Fruit fly (Drosophila melanogaster) whole organism, embryonic: ENCODE measurements around the gene CG43896.

ENCODE experiments used
- Atf3 ChIP-seq: fragments of 200-800 bp; sonication (Bioruptor generic); optimal IDR thresholded peaks from 3 replicates; lab custom pipeline; 2016; ENCODE audit warnings: missing biosample characterization, missing genetic modification characterization
- Blimp-1 ChIP-seq: fragments of 200-800 bp; sonication (Bioruptor generic); optimal IDR thresholded peaks from 3 replicates; lab custom pipeline; 2018; ENCODE audit warnings: missing biosample characterization, missing genetic modification characterization, mild to moderate bottlenecking, moderate library complexity, missing genetic modification reagents
- CG14710 ChIP-seq: fragments of 200-800 bp; sonication (Bioruptor generic); optimal IDR thresholded peaks from 3 replicates; lab custom pipeline; 2019; ENCODE audit warnings: missing biosample characterization, mild to moderate bottlenecking, missing genetic modification characterization, moderate library complexity
- CG17359 ChIP-seq: fragments of 200-800 bp; sonication (Bioruptor generic); optimal IDR thresholded peaks from 3 replicates; lab custom pipeline; 2018; ENCODE audit warnings: missing biosample characterization, mild to moderate bottlenecking, missing genetic modification characterization, moderate library complexity
- CG17361 ChIP-seq: fragments of 200-800 bp; sonication (Bioruptor generic); IDR thresholded peaks from 3 replicates; pipeline ENCODE4 v1.3.6; 2022; ENCODE audit warnings: missing biosample characterization, missing genetic modification characterization
- CG17612 ChIP-seq: fragments of 200-800 bp; sonication (Bioruptor generic); IDR thresholded peaks from 2 replicates; pipeline ENCODE4 v1.3.6; 2022; ENCODE audit warnings: missing biosample characterization, missing genetic modification characterization
- CG17829 ChIP-seq: fragments of 200-800 bp; optimal IDR thresholded peaks from 2 replicates; lab custom pipeline; 2019; ENCODE audit warnings: missing biosample characterization, mild to moderate bottlenecking, missing genetic modification characterization, moderate library complexity
- CG18262 ChIP-seq: fragments of 200-800 bp; optimal IDR thresholded peaks from 3 replicates; lab custom pipeline; 2019; ENCODE audit warnings: missing biosample characterization, mild to moderate bottlenecking, missing genetic modification characterization, moderate library complexity
- CG2199 ChIP-seq: fragments of 200-800 bp; sonication (Bioruptor generic); IDR thresholded peaks from 3 replicates; pipeline ENCODE4 v1.3.6; 2022; ENCODE audit warnings: missing biosample characterization, missing genetic modification characterization
- CG31441 ChIP-seq: fragments of 200-800 bp; sonication (Bioruptor generic); IDR thresholded peaks from 2 replicates; pipeline ENCODE4 v1.3.6; 2022; ENCODE audit warnings: missing biosample characterization, missing genetic modification characterization
- CG6689 ChIP-seq: fragments of 200-800 bp; sonication (Bioruptor generic); IDR thresholded peaks from 2 replicates; pipeline ENCODE4 v1.3.6; 2022; ENCODE audit warnings: missing biosample characterization, missing genetic modification characterization
- CG9876 ChIP-seq: fragments of 200-800 bp; sonication (Bioruptor generic); optimal IDR thresholded peaks from 2 replicates; lab custom pipeline; 2016; ENCODE audit warnings: missing biosample characterization, missing genetic modification characterization
- D19A ChIP-seq: fragments of 200-800 bp; optimal IDR thresholded peaks from 3 replicates; lab custom pipeline; 2019; ENCODE audit warnings: missing biosample characterization, mild to moderate bottlenecking, missing genetic modification characterization, moderate library complexity
- D19B ChIP-seq: fragments of 200-800 bp; sonication (Bioruptor generic); optimal IDR thresholded peaks from 2 replicates; lab custom pipeline; 2017; ENCODE audit warnings: missing biosample characterization, mild to moderate bottlenecking, missing genetic modification characterization
- Dbx ChIP-seq: fragments of 200-800 bp; sonication (Bioruptor generic); IDR thresholded peaks from 3 replicates; pipeline ENCODE4 v1.3.6; 2022; ENCODE audit warnings: missing biosample characterization, missing genetic modification characterization
- Hr51 ChIP-seq, 2 experiments: fragments of 200-800 bp; sonication (Bioruptor generic); optimal IDR thresholded peaks; 2 replicates in 1 of 2; 3 replicates in 1 of 2; lab custom pipeline; 2016 to 2018; ENCODE audit warnings: missing biosample characterization in 2 of 2, missing genetic modification characterization in 2 of 2, mild to moderate bottlenecking in 1 of 2, moderate library complexity in 1 of 2
- Med ChIP-seq: fragments of 200-800 bp; sonication (Bioruptor generic); peaks from one replicate; lab custom pipeline; 2016; ENCODE audit warnings: missing biosample characterization, missing genetic modification characterization, mild to moderate bottlenecking, inconsistent platforms, moderate library complexity
- Oli ChIP-seq: fragments of 200-800 bp; sonication (Bioruptor generic); optimal IDR thresholded peaks from 2 replicates; lab custom pipeline; 2018; ENCODE audit warnings: missing biosample characterization, mild to moderate bottlenecking, missing genetic modification characterization, moderate library complexity
- ara ChIP-seq: fragments of 200-800 bp; sonication (Bioruptor generic); IDR thresholded peaks from 2 replicates; pipeline ENCODE4 v1.3.6; 2022; ENCODE audit warnings: missing biosample characterization, missing genetic modification characterization
- bsh ChIP-seq, 2 experiments: fragments of 200-800 bp; sonication (Bioruptor generic); optimal IDR thresholded peaks; 2 replicates each; lab custom pipeline; 2017 to 2018; ENCODE audit warnings: mild to moderate bottlenecking in 2 of 2, missing biosample characterization in 2 of 2, missing genetic modification characterization in 2 of 2, moderate library complexity in 1 of 2
- cad ChIP-seq: fragments of >200 bp; optimal IDR thresholded peaks from 2 replicates; lab custom pipeline; 2017; ENCODE audit warnings: missing biosample characterization, missing genetic modification characterization
- croc ChIP-seq: fragments of 200-800 bp; sonication (Bioruptor generic); conservative IDR thresholded peaks from 3 replicates; pipeline ENCODE4 v1.3.6; 2022; ENCODE audit warnings: missing biosample characterization, missing genetic modification characterization
- dmrt99B ChIP-seq: fragments of 200-800 bp; sonication (Bioruptor generic); optimal IDR thresholded peaks from 2 replicates; lab custom pipeline; 2018; ENCODE audit warnings: missing biosample characterization, mild to moderate bottlenecking, missing genetic modification characterization, moderate library complexity
- gem ChIP-seq: fragments of 200-800 bp; sonication (Bioruptor generic); optimal IDR thresholded peaks from 2 replicates; lab custom pipeline; 2019; ENCODE audit warnings: missing biosample characterization, mild to moderate bottlenecking, missing genetic modification characterization, moderate library complexity
- hth ChIP-seq: fragments of >200 bp; optimal IDR thresholded peaks from 2 replicates; lab custom pipeline; 2017; ENCODE audit warnings: inconsistent platforms
- lab ChIP-seq: fragments of 200-800 bp; sonication (Bioruptor generic); optimal IDR thresholded peaks from 3 replicates; lab custom pipeline; 2017; ENCODE audit warnings: missing biosample characterization, missing genetic modification characterization, mild to moderate bottlenecking, moderate library complexity, missing genetic modification reagents
- lbe ChIP-seq: fragments of 200-800 bp; sonication (Bioruptor generic); optimal IDR thresholded peaks from 2 replicates; lab custom pipeline; 2016; ENCODE audit warnings: missing biosample characterization, mild to moderate bottlenecking, missing genetic modification characterization
- mam ChIP-seq: fragments of 200-800 bp; sonication (Bioruptor generic); optimal IDR thresholded peaks from 3 replicates; lab custom pipeline; 2016; ENCODE audit warnings: missing biosample characterization, missing genetic modification characterization
- phol ChIP-seq: fragments of 200-800 bp; sonication (Bioruptor generic); optimal IDR thresholded peaks from 3 replicates; lab custom pipeline; 2018; ENCODE audit warnings: missing biosample characterization, mild to moderate bottlenecking, missing genetic modification characterization, moderate library complexity
- sens ChIP-seq: fragments of 200-800 bp; sonication (Bioruptor generic); peaks from one replicate; lab custom pipeline; 2016; ENCODE audit warnings: missing biosample characterization, missing genetic modification characterization
- sug ChIP-seq: fragments of 200-800 bp; optimal IDR thresholded peaks from 2 replicates; lab custom pipeline; 2019; ENCODE audit warnings: missing biosample characterization, mild to moderate bottlenecking, missing genetic modification characterization, moderate library complexity
- ttk ChIP-seq: fragments of 200-800 bp; sonication (Bioruptor generic); IDR thresholded peaks from 2 replicates; pipeline ENCODE4 v2.1.2; 2022; ENCODE audit warnings: missing biosample characterization, missing genetic modification characterization
- vfl ChIP-seq: fragments of 200-800 bp; sonication (Bioruptor generic); optimal IDR thresholded peaks from 2 replicates; lab custom pipeline; 2016; ENCODE audit warnings: missing biosample characterization, missing genetic modification characterization
- wek ChIP-seq: fragments of 200-800 bp; sonication (Bioruptor generic); optimal IDR thresholded peaks from 3 replicates; lab custom pipeline; 2018; ENCODE audit warnings: missing biosample characterization, mild to moderate bottlenecking, missing genetic modification characterization, moderate library complexity
- zfh1 ChIP-seq: fragments of 200-800 bp; sonication (Bioruptor generic); IDR thresholded peaks from 3 replicates; pipeline ENCODE4 v1.3.6; 2022; ENCODE audit warnings: missing biosample characterization, missing genetic modification characterization

Gene CG43896

DNA sequence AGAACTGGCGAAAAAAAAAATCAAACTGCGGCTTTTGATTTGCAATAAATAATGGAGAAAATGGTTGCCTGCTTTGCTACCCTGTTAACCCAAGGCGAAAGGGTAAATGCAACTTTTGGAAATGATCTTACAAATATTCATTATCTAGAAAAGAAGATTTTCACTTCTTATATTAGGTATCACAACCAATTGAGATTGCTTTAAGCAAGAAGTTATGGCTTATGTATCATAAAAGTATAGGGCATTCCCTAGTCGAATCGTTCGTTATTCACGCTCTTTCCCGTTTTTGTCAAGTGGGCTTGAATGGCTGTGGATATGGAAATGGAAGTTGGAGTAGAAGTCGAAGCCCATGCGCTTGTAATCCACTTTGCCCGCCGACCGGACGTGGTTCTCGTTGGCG, 54.6 kb downstream of the CG43896 start (continued):
- TF ChIP-seq phol (tag; lab: Kevin White, UChicago) (peak; percentile 32), Hr51 (GFP tag; optimal IDR thresholded peaks at IDR 0.05; lab: Kevin White, UChicago) (peak in 1 of 2 experiments; percentile 3), Dbx (GFP tag; lab: Robert Waterston, UW) (0 out of 3 replicates have a peak, but pooled peaks have one; percentile 19), CG6689 (GFP tag; lab: Robert Waterston, UW) (0 out of 2 replicates have a peak, but pooled peaks have one; percentile 29), CG2199 (GFP tag; lab: Robert Waterston, UW) (0 out of 3 replicates have a peak, but pooled peaks have one; percentile 25), lab (GFP tag; lab: Kevin White, UChicago) (peak; percentile 36), D19B (GFP tag; lab: Kevin White, UChicago) (peak; percentile 18), CG14710 (tag; lab: Kevin White, UChicago) (peak; percentile 6), mam (GFP tag; lab: Kevin White, UChicago) (no peak), CG31441 (0 out of 2 replicates have a peak, but pooled peaks have one; percentile 8), Med (GFP tag; lab: Kevin White, UChicago) (peak; percentile 9), lbe (GFP tag; lab: Kevin White, UChicago) (no peak), bsh (GFP tag; optimal IDR thresholded peaks at IDR 0.05; lab: Kevin White, UChicago) (peak; percentile 26 to 44), Atf3 (GFP tag; lab: Kevin White, UChicago) (no peak), CG18262 (tag; lab: Kevin White, UChicago) (peak; percentile 26), CG9876 (GFP tag; lab: Kevin White, UChicago) (no peak), ttk (GFP tag; lab: Robert Waterston, UW) (no peak), croc (GFP tag; lab: Robert Waterston, UW) (no peak), CG17359 (tag; lab: Kevin White, UChicago) (peak; percentile 4), ara (GFP tag; lab: Robert Waterston, UW) (0 out of 2 replicates have a peak, but pooled peaks have one; percentile 6), D19A (peak; percentile 19), Oli (peak; percentile 16), dmrt99B (peak; percentile 29), gem (peak; percentile 10), sens (GFP tag; lab: Kevin White, UChicago) (peak; percentile 60), Blimp-1 (GFP tag; lab: Kevin White, UChicago) (peak; percentile 44), CG17829 (tag; lab: Kevin White, UChicago) (peak; percentile 9), CG17361 (GFP tag; lab: Robert Waterston, UW) (0 out of 3 replicates have a peak, but pooled peaks have one; percentile 13), sug (tag; lab: Kevin White, UChicago) (no peak)
- TF ChIP-seq, all 482 proteins: peak for 35

DNA sequence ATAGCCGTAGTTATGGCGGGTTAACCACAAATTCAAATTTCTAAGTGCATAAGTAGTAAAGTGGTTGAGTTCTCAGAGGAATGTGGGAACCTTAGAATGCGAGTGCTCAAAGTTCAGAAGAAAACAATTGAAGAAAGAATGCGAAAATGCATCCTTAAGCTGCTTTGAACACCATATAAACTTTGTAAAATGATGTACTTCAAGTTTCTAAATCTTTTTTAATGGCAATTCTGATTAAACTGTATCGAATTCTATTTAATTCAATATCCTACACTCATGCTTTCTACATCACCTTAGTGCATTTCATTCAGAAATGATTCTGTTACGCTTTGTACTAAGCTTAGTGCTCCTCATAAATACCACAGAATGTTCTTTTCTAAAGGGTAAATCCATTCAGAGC, 56.3 kb downstream of the CG43896 start, which contains the start of gene CG43993:
Gene CG43993, plus strand, starts transcription at position 301 of the 400 bp plus-strand sequence.
- TF ChIP-seq hth (lab: Kevin White, UChicago) (no peak), vfl (GFP tag; lab: Kevin White, UChicago) (no peak), cad (GFP tag; lab: Kevin White, UChicago) (no peak), CG17612 (GFP tag; lab: Robert Waterston, UW) (no peak), zfh1 (GFP tag; lab: Robert Waterston, UW) (no peak), wek (GFP tag; lab: Kevin White, UChicago) (no peak)
